Fruit fly (Drosophila melanogaster): ENCODE measurements around the gene CG32572.

CG32572 gene

DNA sequence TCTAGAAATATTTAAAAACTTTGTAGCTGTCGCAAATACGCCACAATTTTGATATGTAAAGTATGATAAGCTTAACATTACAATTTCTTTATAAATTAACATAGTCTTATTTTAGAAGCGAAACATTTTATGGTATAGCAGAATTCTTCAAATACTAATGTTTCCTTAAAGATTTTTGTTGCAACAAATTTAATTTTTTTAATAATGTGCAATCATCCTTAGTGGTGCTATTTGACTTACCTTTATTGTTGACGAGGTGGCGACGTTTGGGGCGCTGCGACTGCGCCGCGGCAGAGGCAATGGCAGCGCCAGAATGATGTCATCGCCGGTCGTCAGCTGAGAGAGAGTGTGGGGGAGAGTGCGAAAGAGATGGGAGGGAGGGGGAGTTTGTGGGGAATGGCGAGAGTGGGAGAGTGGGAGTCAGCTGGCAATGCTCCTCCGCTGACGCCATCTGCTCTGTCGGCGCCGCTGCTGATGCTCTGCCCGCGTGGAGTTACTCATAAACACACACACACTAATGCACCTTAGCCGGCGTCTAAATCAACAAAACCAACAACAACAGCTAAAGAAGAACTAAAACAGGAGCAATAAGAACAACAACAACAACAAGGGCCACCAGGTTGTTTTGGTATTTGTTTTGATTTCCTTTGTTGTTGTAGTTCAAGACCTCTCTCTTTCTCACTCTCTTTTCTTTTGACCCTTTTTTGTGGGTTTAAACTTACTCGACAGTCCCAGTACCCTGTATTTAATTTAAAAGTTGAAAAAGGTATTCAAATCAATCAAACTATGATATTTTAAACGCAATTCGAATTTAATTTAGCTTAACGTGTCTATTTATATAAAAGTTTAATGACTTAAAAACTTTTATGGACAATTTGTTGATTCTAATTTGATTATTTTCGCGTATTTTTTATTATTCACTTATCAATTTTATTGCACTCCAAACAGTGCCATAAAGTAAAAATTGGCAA, 2.5 kb downstream of the CG32572 start (continued):
- TF ChIP-seq CG18476 (GFP tag; optimal IDR thresholded peaks at IDR 0.05), result peak; percentile 6
- peak; percentile 59 for TF ChIP-seq stc (GFP tag; IDR thresholded peaks at IDR 0.05)
- no peak; the same call in 1 of the 2 replicates for TF ChIP-seq sim (GFP tag; IDR thresholded peaks at IDR 0.05)
- TF ChIP-seq salm (tag; optimal IDR thresholded peaks at IDR 0.05), result peak; percentile 69
- peak; percentile 53; the same call in 1 of the 2 replicates for TF ChIP-seq E2f2 (GFP tag; IDR thresholded peaks at IDR 0.05)
- TF ChIP-seq CG11247 (GFP tag; IDR thresholded peaks at IDR 0.05), result no peak
- 0 out of 2 replicates have a peak, but pooled peaks have one; percentile 10 for TF ChIP-seq ap (GFP tag; IDR thresholded peaks at IDR 0.05)
- TF ChIP-seq Camta (GFP tag; optimal IDR thresholded peaks at IDR 0.05), result peak; percentile 68
- peak; percentile 30 for TF ChIP-seq kah (GFP tag; optimal IDR thresholded peaks at IDR 0.05)
- peak; percentile 64 for TF ChIP-seq BtbVII (GFP tag; optimal IDR thresholded peaks at IDR 0.05)
- TF ChIP-seq CG15073 (GFP tag; optimal IDR thresholded peaks at IDR 0.05), result no peak
- TF ChIP-seq ems (GFP tag; optimal IDR thresholded peaks at IDR 0.05), result no peak
- peak; percentile 78 for TF ChIP-seq CG32767 (GFP tag; IDR thresholded peaks at IDR 0.05)
- peak; percentile 84 for TF ChIP-seq CG15269 (tag; optimal IDR thresholded peaks at IDR 0.05)
- TF ChIP-seq Nf-YA (GFP tag; IDR thresholded peaks at IDR 0.05), result no peak
- peak; percentile 47 for TF ChIP-seq Deaf1 (tag; optimal IDR thresholded peaks at IDR 0.05)
- 0 out of 2 replicates have a peak, but pooled peaks have one; percentile 39 for TF ChIP-seq NFAT (GFP tag; IDR thresholded peaks at IDR 0.05)
- no peak for TF ChIP-seq ftz-f1 (GFP tag; optimal IDR thresholded peaks at IDR 0.05)
- TF ChIP-seq cad (GFP tag; optimal IDR thresholded peaks at IDR 0.05), result no peak
- TF ChIP-seq Oaz (GFP tag; IDR thresholded peaks at IDR 0.05), result 0 out of 2 replicates have a peak, but pooled peaks have one; percentile 30
- peak; percentile 27 for TF ChIP-seq Atf3 (GFP tag; optimal IDR thresholded peaks at IDR 0.05)
- peak; percentile 30 for TF ChIP-seq Mes4 (GFP tag; optimal IDR thresholded peaks at IDR 0.05)
- TF ChIP-seq NC2α (GFP tag; optimal IDR thresholded peaks at IDR 0.05), result no peak
- peak; percentile 9 for TF ChIP-seq tx (GFP tag; optimal IDR thresholded peaks at IDR 0.05)
- peak; percentile 75 for TF ChIP-seq Rfx (GFP tag; IDR thresholded peaks at IDR 0.05)
- TF ChIP-seq zen (tag; optimal IDR thresholded peaks at IDR 0.05), result no peak
- no peak for TF ChIP-seq hkb (optimal IDR thresholded peaks at IDR 0.05)
- peak; percentile 83 for TF ChIP-seq hkb (GFP tag; IDR thresholded peaks at IDR 0.05)
- peak; percentile 49 for TF ChIP-seq Usf (GFP tag; optimal IDR thresholded peaks at IDR 0.05)
- TF ChIP-seq CG16863 (GFP tag; optimal IDR thresholded peaks at IDR 0.05), result peak; percentile 19
- no peak for TF ChIP-seq CG9797 (GFP tag; optimal IDR thresholded peaks at IDR 0.05)
- peak; percentile 20 for TF ChIP-seq CG6813 (GFP tag; optimal IDR thresholded peaks at IDR 0.05)
- TF ChIP-seq lilli (GFP tag; optimal IDR thresholded peaks at IDR 0.05), result peak; percentile 74
- TF ChIP-seq CG4707 (GFP tag; optimal IDR thresholded peaks at IDR 0.05), result peak; percentile 54
- peak; percentile 27 for TF ChIP-seq tin (GFP tag; optimal IDR thresholded peaks at IDR 0.05)
- TF ChIP-seq CG9215 (GFP tag; IDR thresholded peaks at IDR 0.05), result peak; percentile 82
- TF ChIP-seq CG3838 (GFP tag; optimal IDR thresholded peaks at IDR 0.05), result no peak
- TF ChIP-seq CG6689 (GFP tag; IDR thresholded peaks at IDR 0.05), result peak; percentile 76
- no peak for TF ChIP-seq fd3F (GFP tag; optimal IDR thresholded peaks at IDR 0.05)
- peak; percentile 85 for TF ChIP-seq Hmr (GFP tag; optimal IDR thresholded peaks at IDR 0.05)
- no peak for TF ChIP-seq lov (optimal IDR thresholded peaks at IDR 0.05)
- TF ChIP-seq lov (GFP tag; IDR thresholded peaks at IDR 0.05), result no peak
- peak; percentile 74 for TF ChIP-seq Xrp1 (GFP tag; IDR thresholded peaks at IDR 0.05)
- TF ChIP-seq al (GFP tag; IDR thresholded peaks at IDR 0.05), result peak; percentile 57; the same call in 1 of the 2 replicates
- TF ChIP-seq CG9932 (GFP tag; IDR thresholded peaks at IDR 0.05), result peak; percentile 66
- TF ChIP-seq GATAe (GFP tag; conservative IDR thresholded peaks at IDR 0.05), result no peak
- no peak for TF ChIP-seq CG4617 (GFP tag; optimal IDR thresholded peaks at IDR 0.05; ENCODE audit: borderline replicate concordance)
- peak; percentile 76 for TF ChIP-seq CG2712 (tag; optimal IDR thresholded peaks at IDR 0.05)
- TF ChIP-seq sens-2 (GFP tag; IDR thresholded peaks at IDR 0.05), result no peak
- peak; percentile 60 for TF ChIP-seq ttk (GFP tag; IDR thresholded peaks at IDR 0.05)
